Worm (Caenorhabditis elegans) whole organism, midembryonic: ENCODE measurements around the gene srx-128.

ENCODE experiments used
- T22C8.4 ChIP-seq: fragments of 200-800 bp; sonication (Bioruptor generic); IDR thresholded peaks from 2 replicates; pipeline ENCODE4 v1.3.6; 2022; ENCODE audit warnings: missing genetic modification characterization, missing compliant biosample characterization
- cog-1 ChIP-seq: sonication (generic microtip); optimal IDR thresholded peaks from 2 replicates; lab custom pipeline; 2016; ENCODE audit warnings: missing genetic modification characterization, missing compliant biosample characterization
- flt-1 ChIP-seq: fragments of 200-800 bp; sonication (Bioruptor generic); IDR thresholded peaks from 2 replicates; pipeline ENCODE4 v1.3.6; 2022; ENCODE audit warnings: missing genetic modification characterization, missing compliant biosample characterization
- klf-2 ChIP-seq: fragments of 200-800 bp; sonication (Bioruptor generic); conservative IDR thresholded peaks from 2 replicates; pipeline ENCODE4 v1.3.6; 2022; ENCODE audit warnings: missing genetic modification reagents, missing genetic modification characterization, missing compliant biosample characterization
- med-1 ChIP-seq: sonication (generic microtip); optimal IDR thresholded peaks from 2 replicates; lab custom pipeline; 2017; ENCODE audit warnings: missing genetic modification characterization, mild to moderate bottlenecking, missing compliant biosample characterization, antibody characterized with exemption, missing genetic modification reagents; ENCODE audit not compliant: insufficient read depth
- ref-1 ChIP-seq: fragments of 200-800 bp; sonication (Bioruptor generic); conservative IDR thresholded peaks from 2 replicates; pipeline ENCODE4 v1.3.6; 2022; ENCODE audit warnings: missing genetic modification reagents, missing genetic modification characterization, missing compliant biosample characterization
- tab-1 ChIP-seq: fragments of 200-800 bp; sonication (Bioruptor generic); IDR thresholded peaks from 2 replicates; pipeline ENCODE4 v1.3.6; 2022; ENCODE audit warnings: missing genetic modification characterization, missing compliant biosample characterization
- ztf-23 ChIP-seq: fragments of 200-800 bp; sonication (Bioruptor generic); IDR thresholded peaks from 2 replicates; pipeline ENCODE4 v1.3.6; 2022; ENCODE audit warnings: missing genetic modification reagents, missing genetic modification characterization, missing compliant biosample characterization
- ztf-29 ChIP-seq: fragments of 200-800 bp; sonication (Bioruptor generic); IDR thresholded peaks from 2 replicates; pipeline ENCODE4 v1.3.6; 2022; ENCODE audit warnings: missing genetic modification reagents, missing genetic modification characterization, missing compliant biosample characterization

srx-128 gene

ce11 chrV:13858906-13859305, 21.6 kb downstream of the srx-128 start, which contains the start of gene srx-135:
Gene srx-135 (plus strand): TSS chrV:13859206.
- TF ChIP-seq ztf-29 (no peak), med-1 (GFP tag; lab: Kevin White, UChicago) (no peak), klf-2 (GFP tag; lab: Robert Waterston, UW) (no peak), tab-1 (GFP tag; lab: Robert Waterston, UW) (no peak), ztf-23 (no peak), cog-1 (no peak), flt-1 (GFP tag; lab: Robert Waterston, UW) (no peak), T22C8.4 (GFP tag; lab: Robert Waterston, UW) (no peak), ref-1 (GFP tag; lab: Robert Waterston, UW) (no peak)

- TF ChIP-seq med-1 (GFP tag; lab: Kevin White, UChicago) (no peak), ref-1 (GFP tag; lab: Robert Waterston, UW) (no peak), T22C8.4 (GFP tag; lab: Robert Waterston, UW) (no peak), cog-1 (no peak), flt-1 (GFP tag; lab: Robert Waterston, UW) (no peak), tab-1 (GFP tag; lab: Robert Waterston, UW) (no peak), klf-2 (GFP tag; lab: Robert Waterston, UW) (no peak), ztf-29 (no peak), ztf-23 (no peak)
Measured at ce11 chrV:13862505-13862904, 25.2 kb downstream of the srx-128 start, which contains the start of gene srx-137. Gene srx-137 (plus strand): TSS chrV:13862805.

ce11 chrV:13863700-13864099, 26.4 kb downstream of the srx-128 start:
- TF ChIP-seq ztf-29 (no peak), T22C8.4 (GFP tag; lab: Robert Waterston, UW) (no peak), cog-1 (no peak), ref-1 (GFP tag; lab: Robert Waterston, UW) (no peak), flt-1 (GFP tag; lab: Robert Waterston, UW) (no peak), tab-1 (GFP tag; lab: Robert Waterston, UW) (no peak), ztf-23 (no peak), med-1 (GFP tag; lab: Kevin White, UChicago) (no peak), klf-2 (GFP tag; lab: Robert Waterston, UW) (no peak)

ce11 chrV:13866353-13866752, 29.1 kb downstream of the srx-128 start, which contains the start of gene nhr-175:
Gene nhr-175 (plus strand): TSS chrV:13866691.
- no peak for TF ChIP-seq ref-1 (GFP tag; lab: Robert Waterston, UW)
- TF ChIP-seq cog-1 = no peak
- no peak for TF ChIP-seq ztf-29
- TF ChIP-seq T22C8.4 (GFP tag; lab: Robert Waterston, UW) = no peak
- TF ChIP-seq med-1 (GFP tag; lab: Kevin White, UChicago) = no peak
- no peak for TF ChIP-seq tab-1 (GFP tag; lab: Robert Waterston, UW)
- TF ChIP-seq klf-2 (GFP tag; lab: Robert Waterston, UW) = no peak
- TF ChIP-seq ztf-23 = no peak
- no peak for TF ChIP-seq flt-1 (GFP tag; lab: Robert Waterston, UW)

- TF ChIP-seq ztf-29 (no peak), ref-1 (GFP tag; lab: Robert Waterston, UW) (no peak), med-1 (GFP tag; lab: Kevin White, UChicago) (no peak), tab-1 (GFP tag; lab: Robert Waterston, UW) (no peak), klf-2 (GFP tag; lab: Robert Waterston, UW) (no peak)
Measured at ce11 chrV:13869551-13869950, 32.3 kb downstream of the srx-128 start.

ce11 chrV:13872895-13873294, 35.6 kb downstream of the srx-128 start, which contains the start of gene cpt-5:
Gene cpt-5 (plus strand): TSS chrV:13873195.
- TF ChIP-seq ztf-23 (no peak), cog-1 (no peak), tab-1 (GFP tag; lab: Robert Waterston, UW) (no peak), ref-1 (GFP tag; lab: Robert Waterston, UW) (no peak), flt-1 (GFP tag; lab: Robert Waterston, UW) (no peak), klf-2 (GFP tag; lab: Robert Waterston, UW) (no peak), T22C8.4 (GFP tag; lab: Robert Waterston, UW) (no peak), med-1 (GFP tag; lab: Kevin White, UChicago) (no peak), ztf-29 (no peak)

- TF ChIP-seq tab-1 (GFP tag; lab: Robert Waterston, UW) (no peak), flt-1 (GFP tag; lab: Robert Waterston, UW) (no peak), cog-1 (no peak), med-1 (GFP tag; lab: Kevin White, UChicago) (no peak)
Measured at ce11 chrV:13873323-13873722, 36.0 kb downstream of the srx-128 start.

ce11 chrV:13876529-13876928, 39.3 kb downstream of the srx-128 start, which contains the start of gene T22G5.1:
Gene T22G5.1 (plus strand): TSS chrV:13876829.
- TF ChIP-seq tab-1 (GFP tag; lab: Robert Waterston, UW) (no peak), flt-1 (GFP tag; lab: Robert Waterston, UW) (no peak), ztf-23 (no peak), ref-1 (GFP tag; lab: Robert Waterston, UW) (no peak), T22C8.4 (GFP tag; lab: Robert Waterston, UW) (no peak), klf-2 (GFP tag; lab: Robert Waterston, UW) (no peak), med-1 (GFP tag; lab: Kevin White, UChicago) (no peak), cog-1 (no peak), ztf-29 (no peak)

ce11 chrV:13878226-13878625, 41.0 kb downstream of the srx-128 start:
- no peak for TF ChIP-seq ref-1 (GFP tag; lab: Robert Waterston, UW)
- no peak for TF ChIP-seq cog-1
- no peak for TF ChIP-seq ztf-29
- no peak for TF ChIP-seq med-1 (GFP tag; lab: Kevin White, UChicago)
- no peak for TF ChIP-seq flt-1 (GFP tag; lab: Robert Waterston, UW)
- TF ChIP-seq tab-1 (GFP tag; lab: Robert Waterston, UW) = no peak

ce11 chrV:13879241-13879640, 42.0 kb downstream of the srx-128 start, which contains the start of gene lbp-7:
Gene lbp-7 (plus strand): TSS chrV:13879552.
- TF ChIP-seq T22C8.4 (GFP tag; lab: Robert Waterston, UW) (no peak), klf-2 (GFP tag; lab: Robert Waterston, UW) (no peak), ztf-23 (no peak), med-1 (GFP tag; lab: Kevin White, UChicago) (no peak), ref-1 (GFP tag; lab: Robert Waterston, UW) (no peak), ztf-29 (no peak), flt-1 (GFP tag; lab: Robert Waterston, UW) (no peak), tab-1 (GFP tag; lab: Robert Waterston, UW) (no peak)
